Worm (Caenorhabditis elegans) whole organism, early embryonic: ENCODE measurements around the gene Y23B4A.1.

Experiments
- B0310.2 ChIP-seq: sonication (generic microtip); optimal IDR thresholded peaks from 2 replicates; lab custom pipeline; 2016; ENCODE audit warnings: mild to moderate bottlenecking, missing genetic modification characterization, missing compliant biosample characterization
- F13C5.2 ChIP-seq: sonication (generic microtip); optimal IDR thresholded peaks from 2 replicates; lab custom pipeline; 2017; ENCODE audit warnings: mild to moderate bottlenecking, missing genetic modification characterization, inconsistent platforms, missing compliant biosample characterization
- aly-1 ChIP-seq: sonication (generic microtip); optimal IDR thresholded peaks from 2 replicates; lab custom pipeline; 2016; ENCODE audit warnings: missing genetic modification characterization, missing compliant biosample characterization
- ama-1 ChIP-seq: fragments of 150-350 bp; optimal IDR thresholded peaks from 2 replicates; lab custom pipeline; 2014
- ceh-13 ChIP-seq: fragments of 200-800 bp; sonication (Bioruptor generic); optimal IDR thresholded peaks from 2 replicates; lab custom pipeline; 2018; ENCODE audit warnings: mild to moderate bottlenecking, missing genetic modification characterization, missing compliant biosample characterization
- hmbx-1 ChIP-seq: sonication (generic microtip); optimal IDR thresholded peaks from 2 replicates; lab custom pipeline; 2016; ENCODE audit warnings: mild to moderate bottlenecking, missing genetic modification characterization, missing compliant biosample characterization
- hnd-1 ChIP-seq: sonication (generic microtip); optimal IDR thresholded peaks from 2 replicates; lab custom pipeline; 2016; ENCODE audit warnings: missing genetic modification characterization, missing compliant biosample characterization
- scrt-1 ChIP-seq: fragments of 200-800 bp; sonication (Bioruptor generic); IDR thresholded peaks from 2 replicates; pipeline ENCODE4 v1.3.6; 2022; ENCODE audit warnings: missing genetic modification characterization, missing compliant biosample characterization
- sea-1 ChIP-seq: fragments of 200-800 bp; sonication (Bioruptor generic); conservative IDR thresholded peaks from 2 replicates; pipeline ENCODE4 v1.3.6; 2022; ENCODE audit warnings: missing genetic modification characterization, missing compliant biosample characterization
- tbx-37 ChIP-seq: fragments of 200-800 bp; sonication (Bioruptor generic); conservative IDR thresholded peaks from 2 replicates; pipeline ENCODE4 v1.3.6; 2022; ENCODE audit warnings: missing genetic modification reagents, missing genetic modification characterization, missing compliant biosample characterization

- TF ChIP-seq aly-1 (no peak), tbx-37 (GFP tag; lab: Robert Waterston, UW) (no peak), ama-1 (lab: Kevin White, UChicago) (no peak), B0310.2 (no peak), sea-1 (GFP tag; lab: Robert Waterston, UW) (no peak), F13C5.2 (no peak), scrt-1 (GFP tag; lab: Robert Waterston, UW) (no peak), ceh-13 (no peak), hnd-1 (tag; lab: Kevin White, UChicago) (no peak), hmbx-1 (tag; lab: Kevin White, UChicago) (no peak)
Measured at ce11 chrX:5872153-5872552, 45.0 kb downstream of the Y23B4A.1 start.
